Fruit fly (Drosophila melanogaster): ENCODE results near the gene Ilp7.

Gene Ilp7

DNA sequence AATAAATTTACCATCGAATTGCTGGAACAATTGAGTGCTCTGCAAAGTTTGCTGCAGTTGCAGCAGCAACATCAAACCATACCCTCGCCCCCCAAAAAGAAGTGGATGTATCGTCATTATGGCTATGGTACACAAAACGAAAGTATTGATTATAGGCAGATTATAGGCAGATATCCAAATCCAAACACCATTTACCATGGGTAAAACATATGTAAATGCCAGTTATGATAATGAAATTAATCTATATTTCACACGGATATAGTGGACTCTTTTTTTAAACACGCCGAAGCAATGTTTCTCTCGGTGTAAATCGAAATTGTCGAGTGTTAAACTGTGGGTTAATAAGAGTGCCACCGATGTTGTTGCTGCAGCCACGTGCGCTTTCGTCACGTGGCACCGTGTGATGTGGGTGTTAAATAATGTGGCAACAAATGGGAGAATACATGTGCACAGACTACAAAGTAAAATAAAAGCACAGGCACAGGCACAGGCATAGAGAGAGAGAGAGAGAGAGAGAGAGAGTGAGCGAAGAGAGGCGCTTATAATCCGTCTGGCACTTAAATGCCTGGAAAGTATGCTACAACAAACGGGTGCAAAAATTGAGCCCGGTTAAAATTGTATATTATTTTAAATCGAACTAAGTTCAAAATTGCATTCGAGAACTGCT lies 29.3 kb downstream of the Ilp7 start (continued):
- no peak for TF ChIP-seq CG16779 (tag; optimal IDR thresholded peaks at IDR 0.05)
- TF ChIP-seq fd85E (GFP tag; optimal IDR thresholded peaks at IDR 0.05) = no peak
- peak; percentile 31 for TF ChIP-seq lz (GFP tag; optimal IDR thresholded peaks at IDR 0.05)
- TF ChIP-seq Hr4 (GFP tag; optimal IDR thresholded peaks at IDR 0.05) = peak; percentile 69
- TF ChIP-seq net (GFP tag; optimal IDR thresholded peaks at IDR 0.05) = no peak
- no peak for TF ChIP-seq ss (GFP tag; optimal IDR thresholded peaks at IDR 0.05)
- TF ChIP-seq OdsH (GFP tag; optimal IDR thresholded peaks at IDR 0.05) = peak; percentile 51
- TF ChIP-seq CG6808 (GFP tag; optimal IDR thresholded peaks at IDR 0.05) = no peak
- no peak for TF ChIP-seq CG3032 (tag; optimal IDR thresholded peaks at IDR 0.05)
- TF ChIP-seq dsx (GFP tag; optimal IDR thresholded peaks at IDR 0.05; ENCODE audit: poor library complexity, severe bottlenecking) = peak; percentile 87
- TF ChIP-seq CG8632 (GFP tag; optimal IDR thresholded peaks at IDR 0.05) = no peak
- peak; percentile 13 for TF ChIP-seq CG10631 (GFP tag; optimal IDR thresholded peaks at IDR 0.05)
- TF ChIP-seq fkh (GFP tag; optimal IDR thresholded peaks at IDR 0.05) = no peak
- TF ChIP-seq svp (GFP tag) = peak; percentile 60
- no peak for TF ChIP-seq CG32006 (GFP tag; optimal IDR thresholded peaks at IDR 0.05)
- TF ChIP-seq CG6792 (GFP tag; optimal IDR thresholded peaks at IDR 0.05) = peak; percentile 1
- no peak for TF ChIP-seq CG6276 (GFP tag; optimal IDR thresholded peaks at IDR 0.05)
- TF ChIP-seq vri (GFP tag; optimal IDR thresholded peaks at IDR 0.05) = peak; percentile 2
- peak; percentile 30 for TF ChIP-seq cyc (GFP tag; optimal IDR thresholded peaks at IDR 0.05)
- TF ChIP-seq Hr39 (GFP tag; optimal IDR thresholded peaks at IDR 0.05) = peak; percentile 51
- no peak for TF ChIP-seq Lpt (GFP tag; optimal IDR thresholded peaks at IDR 0.05)
- TF ChIP-seq fd59A (GFP tag; optimal IDR thresholded peaks at IDR 0.05) = no peak
- peak; percentile 6 for TF ChIP-seq Eip75B (GFP tag; optimal IDR thresholded peaks at IDR 0.05)
- no peak for TF ChIP-seq CG9139 (GFP tag; optimal IDR thresholded peaks at IDR 0.05)
- TF ChIP-seq CG11294 (GFP tag; IDR thresholded peaks at IDR 0.05) = no peak
- TF ChIP-seq acj6 (GFP tag; optimal IDR thresholded peaks at IDR 0.05) = peak; percentile 7
- TF ChIP-seq Blimp-1 (GFP tag; optimal IDR thresholded peaks at IDR 0.05) = no peak
- TF ChIP-seq CG11762 (GFP tag; optimal IDR thresholded peaks at IDR 0.05; ENCODE audit: insufficient read depth) = no peak
- no peak; the same call in 2 of the 3 replicates for TF ChIP-seq CG8119 (GFP tag; IDR thresholded peaks at IDR 0.05)
- no peak for TF ChIP-seq Ets96B (tag; optimal IDR thresholded peaks at IDR 0.05)
- no peak for TF ChIP-seq spab (GFP tag; optimal IDR thresholded peaks at IDR 0.05)
- peak; percentile 14 for TF ChIP-seq dac (GFP tag; optimal IDR thresholded peaks at IDR 0.05)
- no peak for TF ChIP-seq eg (GFP tag; IDR thresholded peaks at IDR 0.05)
- peak; percentile 54 for TF ChIP-seq esn (GFP tag; optimal IDR thresholded peaks at IDR 0.05)
- TF ChIP-seq CG7368 (GFP tag; optimal IDR thresholded peaks at IDR 0.05) = no peak
- TF ChIP-seq CG6163 (GFP tag; IDR thresholded peaks at IDR 0.05) = no peak; the same call in 2 of the 3 replicates

DNA sequence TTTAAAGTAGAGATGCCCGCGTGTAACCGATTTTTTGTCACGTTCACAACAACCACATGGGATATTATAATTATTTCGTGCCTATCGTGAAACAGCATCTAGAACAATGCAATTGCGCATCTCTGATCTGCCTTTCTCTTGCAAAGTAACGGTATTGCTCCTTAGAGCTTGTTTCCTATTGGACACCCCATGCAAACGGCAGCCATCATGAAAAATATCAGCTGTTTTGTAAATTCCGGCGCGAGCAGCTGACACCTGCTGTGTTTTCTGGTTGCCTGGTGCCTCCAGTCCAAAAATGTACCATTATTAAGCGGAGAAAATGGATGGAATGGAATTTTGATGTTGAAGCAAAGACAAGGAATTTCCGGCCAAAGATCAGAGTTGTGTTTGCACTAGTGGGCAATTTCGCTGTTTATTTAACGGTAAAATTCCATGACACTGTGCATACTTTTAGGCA lies 36.8 kb downstream of the Ilp7 start:
- peak; percentile 69 for TF ChIP-seq fkh (GFP tag; optimal IDR thresholded peaks at IDR 0.05)
- no peak for TF ChIP-seq CG6808 (GFP tag; optimal IDR thresholded peaks at IDR 0.05)
- peak; percentile 64 for TF ChIP-seq CG6854 (GFP tag; optimal IDR thresholded peaks at IDR 0.05)
- TF ChIP-seq Met (GFP tag; optimal IDR thresholded peaks at IDR 0.05) = peak; percentile 15
- TF ChIP-seq CG6163 (GFP tag; IDR thresholded peaks at IDR 0.05) = no peak
- peak; percentile 85 for TF ChIP-seq Eip78C (GFP tag)
- peak; percentile 77 for TF ChIP-seq svp (GFP tag)
- TF ChIP-seq esn (GFP tag; optimal IDR thresholded peaks at IDR 0.05) = peak; percentile 52
- no peak for TF ChIP-seq CG6276 (GFP tag; optimal IDR thresholded peaks at IDR 0.05)
- TF ChIP-seq CG10669 (GFP tag; optimal IDR thresholded peaks at IDR 0.05) = peak; percentile 19
- TF ChIP-seq CG3919 (GFP tag; optimal IDR thresholded peaks at IDR 0.05) = no peak
- TF ChIP-seq Sox102F (GFP tag; optimal IDR thresholded peaks at IDR 0.05) = peak; percentile 38
- TF ChIP-seq CG6792 (GFP tag; optimal IDR thresholded peaks at IDR 0.05) = peak; percentile 30
- TF ChIP-seq ss (GFP tag; optimal IDR thresholded peaks at IDR 0.05) = peak; percentile 54 to 73
- peak; percentile 6 for TF ChIP-seq lz (GFP tag; optimal IDR thresholded peaks at IDR 0.05)
- TF ChIP-seq topi (GFP tag; optimal IDR thresholded peaks at IDR 0.05) = peak; percentile 31
- peak; percentile 13 for TF ChIP-seq Ets21C (GFP tag; optimal IDR thresholded peaks at IDR 0.05)
- TF ChIP-seq CG10631 (GFP tag; optimal IDR thresholded peaks at IDR 0.05) = no peak
- TF ChIP-seq Sox14 (GFP tag; optimal IDR thresholded peaks at IDR 0.05) = peak; percentile 6
- TF ChIP-seq OdsH (GFP tag; optimal IDR thresholded peaks at IDR 0.05) = no peak
